Worm (Caenorhabditis elegans) whole organism, L4/young adult: ENCODE data around the gene H40L08.1.

Source experiments
- W03F9.2 ChIP-seq: fragments of 150-350 bp; optimal IDR thresholded peaks from 2 replicates; lab custom pipeline; 2014; ENCODE audit warnings: missing biosample characterization, missing genetic modification characterization
- him-1 ChIP-seq: sonication (generic microtip); optimal IDR thresholded peaks from 2 replicates; lab custom pipeline; 2016; ENCODE audit warnings: missing genotype, missing genetic modification reagents, missing genetic modification characterization, missing compliant biosample characterization

ce11 chrX:15092775-15093386, 9.0 kb upstream of the H40L08.1 start:
- no peak for TF ChIP-seq him-1 (tag; lab: Kevin White, UChicago)
- no peak for TF ChIP-seq W03F9.2 (tag; lab: Kevin White, UChicago)
